Comparison of ENCODE assay signal across 2 fruit fly cellular contexts in genomic region chr3L:13254274-13254673, dm6.
A peak's percentile ranks its signal among the peaks of the same experiment; 100 is the strongest.
TF ChIP-seq lines count a peak whose summit lies in the region.

No protein-coding gene starts in this region.

- no peak for TF ChIP-seq CTCF in whole organism, embryonic (GFP tag; optimal IDR thresholded peaks at IDR 0.05; lab: Kevin White, UChicago)

TF ChIP-seq in whole organism, embryonic, 481 proteins besides CTCF, POLR2A, EP300 and RAD21:
- TF ChIP-seq Ets65A (GFP tag; lab: Kevin White, UChicago): peak; percentile 76
- no peak for TF ChIP-seq CG31224 (GFP tag; IDR thresholded peaks at IDR 0.05; lab: Robert Waterston, UW)
- TF ChIP-seq CG33557 (GFP tag; optimal IDR thresholded peaks at IDR 0.05; lab: Kevin White, UChicago): no peak
- no peak for TF ChIP-seq Ptx1 (GFP tag; IDR thresholded peaks at IDR 0.05; lab: Robert Waterston, UW)
- peak in 1 of 2 experiments; percentile 3 for TF ChIP-seq Pdp1 (GFP tag; optimal IDR thresholded peaks at IDR 0.05; lab: Kevin White, UChicago)
- TF ChIP-seq Blimp-1 (GFP tag; optimal IDR thresholded peaks at IDR 0.05; lab: Kevin White, UChicago): peak; percentile 56
- TF ChIP-seq Hr78 (GFP tag; optimal IDR thresholded peaks at IDR 0.05; lab: Kevin White, UChicago): peak in 1 of 2 experiments; percentile 51
- peak; percentile 22 for TF ChIP-seq Med (GFP tag; lab: Kevin White, UChicago)

TF ChIP-seq in whole organism, prepupa, 60 proteins besides CTCF, POLR2A, EP300 and RAD21:
- TF ChIP-seq svp (GFP tag; lab: Kevin White, UChicago): peak; percentile 33
- peak; percentile 19 for TF ChIP-seq Blimp-1 (GFP tag; optimal IDR thresholded peaks at IDR 0.05; lab: Kevin White, UChicago)
- TF ChIP-seq CG6808 (GFP tag; optimal IDR thresholded peaks at IDR 0.05; lab: Kevin White, UChicago): no peak
- TF ChIP-seq acj6 (GFP tag; optimal IDR thresholded peaks at IDR 0.05; lab: Kevin White, UChicago): no peak
- TF ChIP-seq Eip75B (GFP tag; optimal IDR thresholded peaks at IDR 0.05; lab: Kevin White, UChicago): no peak
- no peak for TF ChIP-seq cyc (GFP tag; optimal IDR thresholded peaks at IDR 0.05; lab: Kevin White, UChicago)
- no peak for TF ChIP-seq CG1621 (tag; optimal IDR thresholded peaks at IDR 0.05; lab: Kevin White, UChicago)

Comparison
In these comparisons a context has a peak if more than half of its experiments do, and no peak if none do; other contexts are left out.
1. Of the 7 proteins assayed by ChIP-seq in both whole organism, embryonic and whole organism, prepupa: peak only in whole organism, embryonic: none; only in whole organism, prepupa: none; in both: Blimp-1; in neither: 6.